Fruit fly (Drosophila melanogaster) whole organism, embryonic: ENCODE measurements around the gene dtn.
A peak's percentile ranks its signal among the peaks of the same experiment; 100 is the strongest.

Source experiments
- Abd-B ChIP-seq: fragments of 200-800 bp; sonication (Bioruptor generic); optimal IDR thresholded peaks from 2 replicates; lab custom pipeline; 2018; ENCODE audit warnings: missing biosample characterization, mild to moderate bottlenecking, missing genetic modification characterization, moderate library complexity
- CG10147 ChIP-seq: fragments of 200-800 bp; sonication (Bioruptor generic); optimal IDR thresholded peaks from 2 replicates; lab custom pipeline; 2019; ENCODE audit warnings: missing biosample characterization, mild to moderate bottlenecking, missing genetic modification characterization, moderate library complexity
- CG10543 ChIP-seq: fragments of 200-800 bp; sonication (Bioruptor generic); optimal IDR thresholded peaks from 3 replicates; lab custom pipeline; 2017; ENCODE audit warnings: missing biosample characterization, mild to moderate bottlenecking, missing genetic modification characterization, moderate library complexity
- CG12769 ChIP-seq: fragments of 200-800 bp; sonication (Bioruptor generic); optimal IDR thresholded peaks from 2 replicates; lab custom pipeline; 2019; ENCODE audit warnings: missing biosample characterization, mild to moderate bottlenecking, missing genetic modification characterization, moderate library complexity
- CG14710 ChIP-seq: fragments of 200-800 bp; sonication (Bioruptor generic); optimal IDR thresholded peaks from 3 replicates; lab custom pipeline; 2019; ENCODE audit warnings: missing biosample characterization, mild to moderate bottlenecking, missing genetic modification characterization, moderate library complexity
- CG17361 ChIP-seq: fragments of 200-800 bp; sonication (Bioruptor generic); IDR thresholded peaks from 3 replicates; pipeline ENCODE4 v1.3.6; 2022; ENCODE audit warnings: missing biosample characterization, missing genetic modification characterization
- CG2129 ChIP-seq: fragments of 200-800 bp; sonication (Bioruptor generic); IDR thresholded peaks from 2 replicates; pipeline ENCODE4 v1.3.6; 2022; ENCODE audit warnings: missing biosample characterization, missing genetic modification characterization; ENCODE audit not compliant: partially characterized antibody
- CG30020 ChIP-seq: fragments of 200-800 bp; optimal IDR thresholded peaks from 2 replicates; lab custom pipeline; 2019; ENCODE audit warnings: missing biosample characterization, mild to moderate bottlenecking, missing genetic modification characterization, moderate library complexity
- CG3847 ChIP-seq: fragments of 200-800 bp; sonication (Bioruptor generic); IDR thresholded peaks from 2 replicates; pipeline ENCODE4 v1.3.6; 2022; ENCODE audit warnings: missing biosample characterization, missing genetic modification characterization
- CG4282 ChIP-seq: fragments of 200-800 bp; sonication (Bioruptor generic); optimal IDR thresholded peaks from 2 replicates; lab custom pipeline; 2016; ENCODE audit warnings: missing biosample characterization, missing genetic modification characterization
- CG6791 ChIP-seq: fragments of 200-800 bp; sonication (Bioruptor generic); IDR thresholded peaks from 3 replicates; pipeline ENCODE4 v1.3.6; 2022; ENCODE audit warnings: missing biosample characterization, missing genetic modification characterization; ENCODE audit not compliant: partially characterized antibody
- CG7963 ChIP-seq: fragments of 200-800 bp; sonication (Bioruptor generic); IDR thresholded peaks from 3 replicates; pipeline ENCODE4 v1.3.6; 2022; ENCODE audit warnings: missing biosample characterization, missing genetic modification characterization; ENCODE audit not compliant: partially characterized antibody
- CG9727 ChIP-seq: fragments of 200-800 bp; sonication (Bioruptor generic); optimal IDR thresholded peaks from 3 replicates; lab custom pipeline; 2017; ENCODE audit warnings: missing biosample characterization, mild to moderate bottlenecking, missing genetic modification characterization
- Chrac-16 ChIP-seq: fragments of 200-800 bp; sonication (Bioruptor generic); optimal IDR thresholded peaks from 3 replicates; lab custom pipeline; 2016; ENCODE audit warnings: missing biosample characterization, missing genetic modification characterization
- D19A ChIP-seq: fragments of 200-800 bp; optimal IDR thresholded peaks from 3 replicates; lab custom pipeline; 2019; ENCODE audit warnings: missing biosample characterization, mild to moderate bottlenecking, missing genetic modification characterization, moderate library complexity
- Dip3 ChIP-seq: fragments of 200-800 bp; sonication (Bioruptor generic); optimal IDR thresholded peaks from 3 replicates; lab custom pipeline; 2016; ENCODE audit warnings: missing biosample characterization, missing genetic modification characterization
- ERR ChIP-seq: fragments of 200-800 bp; sonication (Bioruptor generic); optimal IDR thresholded peaks from 2 replicates; lab custom pipeline; 2016; ENCODE audit warnings: missing biosample characterization, missing genetic modification characterization
- Hr78 ChIP-seq, 2 experiments: fragments of 200-800 bp in 1 of 2; fragments of >200 bp in 1 of 2; sonication (Bioruptor generic) in 1 of 2; optimal IDR thresholded peaks; 2 replicates each; lab custom pipeline; 2017 to 2019; ENCODE audit warnings: missing biosample characterization in 2 of 2, missing genetic modification characterization in 2 of 2, mild to moderate bottlenecking in 1 of 2, moderate library complexity in 1 of 2
- Hsf ChIP-seq: fragments of 200-800 bp; sonication (Bioruptor generic); optimal IDR thresholded peaks from 3 replicates; lab custom pipeline; 2016; ENCODE audit warnings: missing biosample characterization, missing genetic modification characterization
- Jarid2 ChIP-seq: fragments of 200-800 bp; sonication (Bioruptor generic); optimal IDR thresholded peaks from 3 replicates; lab custom pipeline; 2017; ENCODE audit warnings: mild to moderate bottlenecking, missing biosample characterization, missing genetic modification reagents, missing genetic modification characterization
- Kr ChIP-seq: fragments of 200-800 bp; sonication (Bioruptor generic); optimal IDR thresholded peaks from 2 replicates; lab custom pipeline; 2017; ENCODE audit warnings: missing biosample characterization, mild to moderate bottlenecking, missing genetic modification characterization
- MBD-R2 ChIP-seq: fragments of 200-800 bp; sonication (Bioruptor generic); IDR thresholded peaks from 2 replicates; pipeline ENCODE4 v1.3.6; 2022; ENCODE audit warnings: missing biosample characterization, missing genetic modification characterization
- MESR4 ChIP-seq: fragments of 200-800 bp; sonication (Bioruptor generic); optimal IDR thresholded peaks from 2 replicates; lab custom pipeline; 2018; ENCODE audit warnings: missing biosample characterization, mild to moderate bottlenecking, missing genetic modification characterization, moderate library complexity
- Side ChIP-seq: fragments of 200-800 bp; sonication (Bioruptor generic); optimal IDR thresholded peaks from 2 replicates; lab custom pipeline; 2016; ENCODE audit warnings: missing biosample characterization, missing genetic modification characterization
- Trl ChIP-seq, 3 experiments: fragments of >200 bp in 2 of 3; fragments of 200-800 bp in 1 of 3; sonication (Bioruptor generic) in 1 of 3; optimal IDR thresholded peaks; 2 replicates in 1 of 3; 3 replicates in 2 of 3; lab custom pipeline; 2016 to 2017; ENCODE audit warnings: missing biosample characterization in 1 of 3, missing genetic modification characterization in 1 of 3
- YL-1 ChIP-seq: fragments of 200-800 bp; sonication (Bioruptor generic); optimal IDR thresholded peaks from 3 replicates; lab custom pipeline; 2017; ENCODE audit warnings: missing biosample characterization, mild to moderate bottlenecking, missing genetic modification characterization
- ase ChIP-seq: fragments of 200-800 bp; sonication (Bioruptor generic); IDR thresholded peaks from 3 replicates; pipeline ENCODE4 v1.3.6; 2022; ENCODE audit warnings: missing biosample characterization, missing genetic modification characterization
- ato ChIP-seq: fragments of 200-800 bp; sonication (Bioruptor generic); IDR thresholded peaks from 2 replicates; pipeline ENCODE4 v1.3.6; 2022; ENCODE audit warnings: missing biosample characterization, missing genetic modification characterization; ENCODE audit not compliant: partially characterized antibody
- bbx ChIP-seq: fragments of 200-800 bp; sonication (Bioruptor generic); IDR thresholded peaks from 2 replicates; pipeline ENCODE4 v1.3.6; 2022; ENCODE audit warnings: missing biosample characterization, missing genetic modification characterization; ENCODE audit not compliant: partially characterized antibody
- cad ChIP-seq: fragments of >200 bp; optimal IDR thresholded peaks from 2 replicates; lab custom pipeline; 2017; ENCODE audit warnings: missing biosample characterization, missing genetic modification characterization
- caup ChIP-seq: fragments of 200-800 bp; sonication (Bioruptor generic); optimal IDR thresholded peaks from 3 replicates; lab custom pipeline; 2017; ENCODE audit warnings: missing biosample characterization, mild to moderate bottlenecking, missing genetic modification characterization, moderate library complexity; ENCODE audit not compliant: severe bottlenecking
- cg ChIP-seq: fragments of 200-800 bp; sonication (Bioruptor generic); optimal IDR thresholded peaks from 3 replicates; lab custom pipeline; 2019; ENCODE audit warnings: missing biosample characterization, mild to moderate bottlenecking, missing genetic modification characterization, moderate library complexity
- crp ChIP-seq, 2 experiments: fragments of 200-800 bp; sonication (Bioruptor generic); optimal IDR thresholded peaks; 2 replicates in 1 of 2; 3 replicates in 1 of 2; lab custom pipeline; 2017; ENCODE audit warnings: missing biosample characterization in 2 of 2, missing genetic modification characterization in 2 of 2, mild to moderate bottlenecking in 1 of 2, moderate library complexity in 1 of 2
- exex ChIP-seq: fragments of 200-800 bp; sonication (Bioruptor generic); optimal IDR thresholded peaks from 4 replicates; lab custom pipeline; 2018; ENCODE audit warnings: missing biosample characterization, mild to moderate bottlenecking, missing genetic modification characterization, moderate library complexity
- grn ChIP-seq: fragments of 200-800 bp; sonication (Bioruptor generic); optimal IDR thresholded peaks from 3 replicates; lab custom pipeline; 2017; ENCODE audit warnings: missing biosample characterization, missing genetic modification characterization
- gro ChIP-seq: fragments of 200-800 bp; sonication (Bioruptor generic); optimal IDR thresholded peaks from 2 replicates; lab custom pipeline; 2016; ENCODE audit warnings: missing biosample characterization, missing genetic modification characterization
- hb ChIP-seq: fragments of 200-800 bp; sonication (Bioruptor generic); IDR thresholded peaks from 3 replicates; pipeline ENCODE4 v1.3.6; 2022; ENCODE audit warnings: missing biosample characterization, missing genetic modification characterization; ENCODE audit not compliant: partially characterized antibody
- jigr1 ChIP-seq: fragments of 200-800 bp; sonication (Bioruptor generic); IDR thresholded peaks from 3 replicates; pipeline ENCODE4 v1.3.6; 2022; ENCODE audit warnings: missing biosample characterization, missing genetic modification characterization
- ken ChIP-seq: fragments of 200-800 bp; sonication (Bioruptor generic); IDR thresholded peaks from 3 replicates; pipeline ENCODE4 v1.3.6; 2022; ENCODE audit warnings: missing biosample characterization, missing genetic modification characterization
- knrl ChIP-seq: fragments of 200-800 bp; sonication (Bioruptor generic); IDR thresholded peaks from 3 replicates; pipeline ENCODE4 v1.3.6; 2022; ENCODE audit warnings: missing biosample characterization, missing genetic modification characterization; ENCODE audit not compliant: partially characterized antibody
- oc ChIP-seq: fragments of 200-800 bp; sonication (Bioruptor generic); optimal IDR thresholded peaks from 2 replicates; lab custom pipeline; 2018; ENCODE audit warnings: missing biosample characterization, mild to moderate bottlenecking, missing genetic modification characterization, moderate library complexity
- pan ChIP-seq, 4 experiments: fragments of >200 bp in 3 of 4; fragments of 200-800 bp in 1 of 4; sonication (Bioruptor generic) in 1 of 4; optimal IDR thresholded peaks in 3 of 4; IDR thresholded peaks in 1 of 4; 2 replicates each; pipeline versions ENCODE4 v1.3.6 to Lab custom; 2017 to 2022; ENCODE audit warnings: missing biosample characterization in 2 of 4, missing genetic modification characterization in 2 of 4, mixed read lengths in 1 of 4
- repo ChIP-seq: fragments of 200-800 bp; sonication (Bioruptor generic); optimal IDR thresholded peaks from 2 replicates; lab custom pipeline; 2016; ENCODE audit warnings: missing biosample characterization, missing genetic modification characterization
- row ChIP-seq: fragments of 200-800 bp; sonication (Bioruptor generic); IDR thresholded peaks from 3 replicates; pipeline ENCODE4 v1.3.6; 2022; ENCODE audit warnings: missing biosample characterization, missing genetic modification characterization
- sima ChIP-seq: fragments of 200-800 bp; sonication (Bioruptor generic); optimal IDR thresholded peaks from 2 replicates; lab custom pipeline; 2016; ENCODE audit warnings: missing biosample characterization, missing genetic modification characterization
- ssp ChIP-seq: fragments of 200-800 bp; sonication (Bioruptor generic); IDR thresholded peaks from 2 replicates; pipeline ENCODE4 v1.3.6; 2022; ENCODE audit warnings: missing biosample characterization, missing genetic modification characterization
- trh ChIP-seq: fragments of 200-800 bp; sonication (Bioruptor generic); optimal IDR thresholded peaks from 2 replicates; lab custom pipeline; 2016; ENCODE audit warnings: missing biosample characterization, missing genetic modification characterization
- unpg ChIP-seq: fragments of 200-800 bp; sonication (Bioruptor generic); optimal IDR thresholded peaks from 3 replicates; lab custom pipeline; 2018; ENCODE audit warnings: missing biosample characterization, mild to moderate bottlenecking, missing genetic modification characterization, moderate library complexity
- yki ChIP-seq: fragments of >200 bp; optimal IDR thresholded peaks from 3 replicates; lab custom pipeline; 2018

The dtn gene

dm6 chrX:6260900-6261299 is 35.5 kb downstream of the dtn start, which contains the start of gene Josd (continued):
- TF ChIP-seq CG10147 (peak; percentile 8), bbx (GFP tag; lab: Robert Waterston, UW) (peak; percentile 83), ssp (GFP tag; lab: Robert Waterston, UW) (no peak), Kr (GFP tag; lab: Kevin White, UChicago) (no peak), cg (GFP tag; lab: Kevin White, UChicago) (no peak), crp (GFP tag; optimal IDR thresholded peaks at IDR 0.05; lab: Kevin White, UChicago) (no peak), caup (no peak), unpg (GFP tag; lab: Kevin White, UChicago) (no peak), Dip3 (GFP tag; lab: Kevin White, UChicago) (no peak), CG6791 (peak; percentile 83), CG17361 (GFP tag; lab: Robert Waterston, UW) (no peak), YL-1 (GFP tag; lab: Kevin White, UChicago) (peak; percentile 19), pan (optimal IDR thresholded peaks at IDR 0.05; lab: Kevin White, UChicago) (no peak), pan (GFP tag; optimal IDR thresholded peaks at IDR 0.05 in 1 of 2, IDR thresholded peaks at IDR 0.05 in 1 of 2) (no peak), CG14710 (tag; lab: Kevin White, UChicago) (peak; percentile 30), sima (GFP tag; lab: Kevin White, UChicago) (no peak), CG12769 (tag; lab: Kevin White, UChicago) (no peak), yki (lab: Kevin White, UChicago) (no peak), row (GFP tag; lab: Robert Waterston, UW) (peak; percentile 83), grn (no peak), exex (tag; lab: Kevin White, UChicago) (no peak), ERR (GFP tag; lab: Kevin White, UChicago) (no peak), Abd-B (GFP tag; lab: Kevin White, UChicago) (no peak), knrl (GFP tag; lab: Robert Waterston, UW) (peak; percentile 85), cad (GFP tag; lab: Kevin White, UChicago) (no peak), D19A (tag; lab: Kevin White, UChicago) (no peak), Jarid2 (GFP tag; lab: Kevin White, UChicago) (no peak), jigr1 (no peak), CG10543 (GFP tag; lab: Kevin White, UChicago) (no peak), CG3847 (no peak), MBD-R2 (GFP tag; lab: Robert Waterston, UW) (peak; percentile 71), Chrac-16 (GFP tag; lab: Kevin White, UChicago) (no peak), repo (GFP tag; lab: Kevin White, UChicago) (no peak), CG7963 (GFP tag; lab: Robert Waterston, UW) (peak; percentile 70; the same call in 2 of the 3 replicates), Side (GFP tag; lab: Kevin White, UChicago) (no peak), Hsf (GFP tag; lab: Kevin White, UChicago) (no peak), gro (GFP tag; lab: Kevin White, UChicago) (no peak), oc (tag; lab: Kevin White, UChicago) (no peak), ase (GFP tag; lab: Robert Waterston, UW) (no peak), Hr78 (GFP tag; optimal IDR thresholded peaks at IDR 0.05; lab: Kevin White, UChicago) (no peak), MESR4 (GFP tag; lab: Kevin White, UChicago) (peak; percentile 24), Trl (optimal IDR thresholded peaks at IDR 0.05; lab: Kevin White, UChicago) (no peak), Trl (GFP tag; optimal IDR thresholded peaks at IDR 0.05; lab: Kevin White, UChicago) (no peak), CG30020 (tag; lab: Kevin White, UChicago) (peak; percentile 7), trh (GFP tag; lab: Kevin White, UChicago) (no peak), CG9727 (GFP tag; lab: Kevin White, UChicago) (no peak), hb (peak; percentile 76), CG4282 (GFP tag; lab: Kevin White, UChicago) (no peak), CG2129 (GFP tag; lab: Robert Waterston, UW) (peak; percentile 74; the same call in 1 of the 2 replicates), ato (peak; percentile 50; the same call in 1 of the 2 replicates), ken (GFP tag; lab: Robert Waterston, UW) (no peak)
